Fruit fly (Drosophila melanogaster): Measurements from ENCODE around the gene Ptpmeg.

Gene Ptpmeg

DNA sequence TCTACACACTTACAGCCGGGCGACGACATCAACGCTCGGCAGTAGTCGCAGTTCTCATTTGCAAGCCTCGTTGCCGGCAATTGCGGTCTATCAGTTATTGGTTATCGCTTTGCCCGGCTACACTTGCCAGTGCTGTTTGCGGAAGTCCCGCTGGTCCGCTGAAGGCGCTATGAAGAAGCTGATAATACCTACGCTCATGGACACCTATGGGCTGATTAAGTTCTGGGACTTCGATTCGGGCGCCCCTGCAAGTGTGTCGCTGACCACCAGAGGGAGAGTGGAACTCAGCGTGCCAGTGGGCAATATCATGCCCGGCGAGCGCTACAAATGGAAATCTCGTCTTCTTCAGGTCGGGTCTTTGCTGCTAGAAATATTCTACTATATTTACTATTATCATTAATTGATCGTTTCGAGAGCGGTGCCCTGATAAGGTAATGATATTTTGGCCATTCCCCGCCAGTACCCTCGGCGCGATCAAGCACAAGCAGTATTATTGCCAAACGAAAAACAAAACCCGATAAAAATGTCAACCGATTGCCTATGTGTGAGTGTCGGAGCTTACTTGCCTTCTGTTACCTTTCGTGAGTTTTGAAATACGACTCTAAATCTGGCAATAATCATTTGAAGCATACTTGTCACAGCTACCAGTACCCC lies 27.8 kb upstream of the Ptpmeg start:
- TF ChIP-seq mirr (GFP tag; optimal IDR thresholded peaks at IDR 0.05) (peak; percentile 72), bab2 (GFP tag; optimal IDR thresholded peaks at IDR 0.05) (no peak), fd3F (GFP tag; optimal IDR thresholded peaks at IDR 0.05) (no peak), MBD-R2 (GFP tag; IDR thresholded peaks at IDR 0.05) (no peak), Chrac-16 (GFP tag; optimal IDR thresholded peaks at IDR 0.05) (no peak), Ssrp (tag; optimal IDR thresholded peaks at IDR 0.05) (no peak), CG17912 (GFP tag; optimal IDR thresholded peaks at IDR 0.05) (no peak), B-H2 (GFP tag; optimal IDR thresholded peaks at IDR 0.05) (no peak), sob (GFP tag; IDR thresholded peaks at IDR 0.05) (no peak), CG31441 (GFP tag; IDR thresholded peaks at IDR 0.05) (no peak), HmgZ (tag; optimal IDR thresholded peaks at IDR 0.05) (peak; percentile 53), CG11723 (GFP tag; optimal IDR thresholded peaks at IDR 0.05) (no peak), CG7987 (GFP tag; optimal IDR thresholded peaks at IDR 0.05) (peak; percentile 11), Nf-YC (tag; optimal IDR thresholded peaks at IDR 0.05) (no peak), crol (GFP tag; IDR thresholded peaks at IDR 0.05) (peak; percentile 60), Ada2b (GFP tag; IDR thresholded peaks at IDR 0.05) (no peak), CG7963 (GFP tag; IDR thresholded peaks at IDR 0.05; ENCODE audit: partially characterized antibody) (no peak), CG18599 (GFP tag; optimal IDR thresholded peaks at IDR 0.05) (peak; percentile 58), cwo (GFP tag; optimal IDR thresholded peaks at IDR 0.05) (no peak), sug (tag; optimal IDR thresholded peaks at IDR 0.05) (peak; percentile 92), kah (GFP tag; optimal IDR thresholded peaks at IDR 0.05) (no peak), Jarid2 (GFP tag; optimal IDR thresholded peaks at IDR 0.05) (no peak), HLH4C (GFP tag; IDR thresholded peaks at IDR 0.05; ENCODE audit: partially characterized antibody) (no peak), lab (GFP tag; optimal IDR thresholded peaks at IDR 0.05) (peak; percentile 58), pfk (GFP tag; optimal IDR thresholded peaks at IDR 0.05) (no peak), Doc3 (GFP tag; IDR thresholded peaks at IDR 0.05; ENCODE audit: partially characterized antibody) (no peak), CG11398 (GFP tag; optimal IDR thresholded peaks at IDR 0.05) (no peak), CG33213 (GFP tag; optimal IDR thresholded peaks at IDR 0.05) (no peak), Doc2 (GFP tag; IDR thresholded peaks at IDR 0.05) (no peak), GATAe (GFP tag; conservative IDR thresholded peaks at IDR 0.05) (peak; percentile 30), tin (GFP tag; optimal IDR thresholded peaks at IDR 0.05) (no peak), ftz-f1 (GFP tag; optimal IDR thresholded peaks at IDR 0.05) (peak; percentile 58), Myb (GFP tag; optimal IDR thresholded peaks at IDR 0.05) (no peak), zfh1 (GFP tag; IDR thresholded peaks at IDR 0.05) (0 out of 3 replicates have a peak, but pooled peaks have one; percentile 12), CG18011 (GFP tag; optimal IDR thresholded peaks at IDR 0.05) (no peak), ERR (GFP tag; optimal IDR thresholded peaks at IDR 0.05) (peak; percentile 15), CG10543 (GFP tag; optimal IDR thresholded peaks at IDR 0.05) (peak; percentile 83), fru (optimal IDR thresholded peaks at IDR 0.05) (no peak), btn (GFP tag; optimal IDR thresholded peaks at IDR 0.05) (no peak), exex (tag; optimal IDR thresholded peaks at IDR 0.05) (peak; percentile 100), Fer1 (GFP tag; optimal IDR thresholded peaks at IDR 0.05) (peak; percentile 34), eyg (GFP tag; optimal IDR thresholded peaks at IDR 0.05) (no peak), CG34376 (GFP tag; optimal IDR thresholded peaks at IDR 0.05) (peak; percentile 98), Aef1 (GFP tag; IDR thresholded peaks at IDR 0.05) (no peak), CG12769 (tag; optimal IDR thresholded peaks at IDR 0.05) (no peak), CG15479 (GFP tag; optimal IDR thresholded peaks at IDR 0.05) (peak; percentile 95), ara (GFP tag; IDR thresholded peaks at IDR 0.05) (no peak), trem (tag; optimal IDR thresholded peaks at IDR 0.05) (no peak), Mrtf (GFP tag; IDR thresholded peaks at IDR 0.05) (no peak), vnd (GFP tag; IDR thresholded peaks at IDR 0.05; ENCODE audit: partially characterized antibody) (0 out of 3 replicates have a peak, but pooled peaks have one; percentile 36)

All from whole organism, embryonic.